Fruit fly (Drosophila melanogaster): ENCODE data around the gene Tom40.

Tom40 gene

DNA sequence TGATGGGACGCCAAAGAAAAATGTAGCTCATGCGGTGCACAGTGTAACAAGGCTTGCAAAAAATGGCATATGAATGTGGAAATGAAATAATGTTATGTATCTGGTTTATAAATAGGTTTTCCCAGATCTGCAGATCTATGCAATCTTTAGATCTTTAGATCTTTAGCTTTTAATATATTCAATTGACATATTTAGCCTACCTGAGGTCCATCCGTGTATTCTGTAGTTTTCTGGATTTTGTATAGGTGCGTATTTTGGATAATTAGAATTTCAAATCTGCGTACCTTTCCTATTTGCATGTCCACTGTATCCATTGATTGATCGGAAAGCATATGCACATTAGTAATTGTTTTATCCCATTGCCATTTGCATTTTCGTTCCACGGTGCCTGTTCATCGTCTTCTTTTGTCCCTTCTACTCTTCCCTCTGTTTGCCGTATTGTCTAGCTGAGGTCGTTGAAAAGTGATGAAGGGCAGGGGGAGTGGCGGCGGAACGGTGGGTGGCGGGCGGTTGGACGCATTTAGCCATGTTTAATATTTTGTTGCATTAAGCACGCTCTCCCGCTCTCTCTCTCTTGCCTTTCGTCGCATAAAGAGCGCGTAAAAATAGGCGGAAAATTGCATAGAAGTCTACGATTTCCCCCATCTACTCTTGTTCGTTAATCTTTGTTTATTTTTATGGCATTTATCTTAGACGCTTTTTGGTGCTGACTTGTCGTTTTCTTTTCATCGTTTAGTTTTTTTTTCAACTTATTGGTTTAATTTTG lies 27.6 kb upstream of the Tom40 start, which contains the start of gene CHES-1-like:
Gene CHES-1-like, minus strand, starts transcription at position 444 of the 766 bp plus-strand sequence.
- peak; percentile 90 for TF ChIP-seq CG17801 (GFP tag; optimal IDR thresholded peaks at IDR 0.05; ENCODE audit: partially characterized antibody)

DNA sequence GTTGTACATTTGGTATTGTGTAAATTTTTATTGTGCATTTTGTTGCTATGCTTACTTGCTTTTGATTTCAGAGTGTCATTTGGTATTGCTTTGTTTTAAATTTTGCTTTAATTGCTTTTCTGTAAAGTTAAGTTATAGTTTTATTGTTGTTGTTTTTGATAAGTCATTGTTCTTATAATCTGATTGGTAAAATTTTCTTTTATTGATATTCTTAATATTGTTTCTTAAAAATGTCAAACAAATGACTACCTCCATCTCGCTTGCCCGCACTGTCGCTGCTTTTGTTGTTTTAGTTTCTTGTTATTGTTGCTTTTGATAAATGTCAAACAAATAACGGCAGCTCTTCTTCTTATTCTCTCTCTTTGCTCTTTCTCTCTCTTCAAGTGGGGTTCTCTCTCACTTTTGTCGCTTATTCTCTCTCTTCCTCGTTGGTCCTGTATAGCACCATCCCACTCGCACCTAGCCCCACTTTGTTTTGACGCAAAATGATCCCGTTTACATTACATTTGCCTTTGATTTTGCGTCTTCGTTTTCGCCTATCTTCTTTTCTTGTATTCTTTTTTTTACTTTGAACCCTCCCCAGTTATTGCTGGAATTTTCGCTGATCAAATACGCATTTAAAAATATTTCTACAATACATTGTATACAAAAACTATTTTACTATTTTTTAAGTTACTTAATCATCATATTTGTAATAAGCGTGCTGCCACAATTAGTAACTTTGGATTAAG lies 26.8 kb upstream of the Tom40 start:
- TF ChIP-seq CG17801 (GFP tag; optimal IDR thresholded peaks at IDR 0.05; ENCODE audit: partially characterized antibody), result no peak

DNA sequence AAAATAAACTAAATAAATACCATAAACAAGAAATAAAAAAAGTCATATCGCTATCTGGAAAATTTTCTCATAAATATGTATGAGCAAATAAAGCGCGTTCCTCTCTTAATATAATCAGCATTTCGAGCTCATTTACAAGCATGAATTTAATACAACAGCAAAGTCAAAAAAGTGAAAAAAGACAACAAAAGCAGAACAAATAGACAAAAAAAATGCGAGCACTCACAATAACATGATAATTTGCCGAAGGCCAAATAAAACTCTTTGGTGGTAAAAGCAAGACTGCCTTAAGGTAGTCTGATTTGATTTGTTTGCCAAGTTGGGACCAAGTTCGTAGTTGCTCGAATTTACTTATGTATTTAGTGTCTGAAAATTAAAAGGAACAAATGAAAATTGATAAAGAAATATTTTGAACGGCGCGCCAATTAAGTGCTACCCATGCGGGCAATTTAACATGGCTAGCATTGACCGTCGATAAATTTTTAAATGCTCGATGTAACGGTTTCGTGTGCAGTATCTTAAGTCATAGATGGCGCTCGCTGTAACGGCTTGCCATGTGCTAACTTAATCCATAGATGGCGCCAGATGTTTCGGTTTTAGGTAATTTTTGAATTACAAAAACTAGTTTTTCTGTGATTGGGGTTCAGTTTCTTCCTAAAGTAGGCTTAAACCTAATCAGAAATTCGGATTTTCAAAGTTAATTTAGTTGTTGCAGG lies 26.1 kb upstream of the Tom40 start:
- TF ChIP-seq CG17801 (GFP tag; optimal IDR thresholded peaks at IDR 0.05; ENCODE audit: partially characterized antibody), result peak; percentile 74

DNA sequence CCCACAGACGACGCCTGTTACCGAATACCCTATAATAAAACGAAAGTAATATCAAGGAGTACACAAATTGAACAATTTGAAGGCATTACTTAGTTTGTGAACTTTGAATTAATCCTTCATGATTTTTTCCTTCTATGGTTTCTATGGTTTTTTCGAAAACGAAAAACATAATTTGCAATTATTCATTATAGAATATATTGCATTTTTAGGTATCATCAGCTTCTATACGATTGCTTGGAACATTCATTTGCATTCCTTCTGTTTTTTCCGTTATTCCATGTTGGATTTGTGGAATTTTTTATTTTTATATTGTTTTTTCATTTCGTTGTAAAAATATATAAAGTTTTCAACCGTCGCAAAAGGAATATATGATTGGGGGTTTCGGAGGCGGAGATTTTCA lies 21.3 kb upstream of the Tom40 start:
- no peak for TF ChIP-seq CG17801 (GFP tag; optimal IDR thresholded peaks at IDR 0.05; ENCODE audit: partially characterized antibody)

- no peak for TF ChIP-seq CG17801 (GFP tag; optimal IDR thresholded peaks at IDR 0.05; ENCODE audit: partially characterized antibody)
Observed at dm6 chrX:7717832-7718231, 18.9 kb upstream of the Tom40 start, which contains the start of gene CG15478. Gene CG15478, minus strand, starts transcription at chrX:7717932.

DNA sequence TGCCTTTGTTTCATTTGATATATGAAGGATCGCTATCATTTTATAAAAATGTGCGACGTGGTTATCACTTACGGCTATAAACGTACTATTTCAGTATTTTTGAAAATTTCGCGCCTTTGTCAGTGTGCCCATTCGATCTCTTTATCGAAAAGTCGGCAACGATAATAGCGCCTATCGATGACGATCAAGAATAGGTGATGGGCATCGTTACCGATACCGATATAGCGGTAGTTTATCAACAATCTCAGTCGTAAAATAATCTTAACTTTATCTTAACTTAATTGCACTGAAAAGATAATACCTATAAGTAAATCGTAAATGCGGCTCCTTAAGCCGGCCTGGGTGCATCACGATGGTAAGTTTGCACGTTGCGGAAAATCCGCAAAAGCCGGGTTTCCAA lies 14.8 kb upstream of the Tom40 start, which contains the start of gene Hira:
Gene Hira, plus strand, starts transcription at position 215 of the 400 bp plus-strand sequence.
- TF ChIP-seq CG17801 (GFP tag; optimal IDR thresholded peaks at IDR 0.05; ENCODE audit: partially characterized antibody), result peak; percentile 62

dm6 chrX:7728251-7729164 lies 8.2 kb upstream of the Tom40 start, which contains the start of the genes NELF-B and CG12155:
Gene NELF-B, minus strand, starts transcription at chrX:7728361.
Gene CG12155, plus strand, starts transcription at chrX:7728755.
- TF ChIP-seq CG17801 (GFP tag; optimal IDR thresholded peaks at IDR 0.05; ENCODE audit: partially characterized antibody), result no peak

DNA sequence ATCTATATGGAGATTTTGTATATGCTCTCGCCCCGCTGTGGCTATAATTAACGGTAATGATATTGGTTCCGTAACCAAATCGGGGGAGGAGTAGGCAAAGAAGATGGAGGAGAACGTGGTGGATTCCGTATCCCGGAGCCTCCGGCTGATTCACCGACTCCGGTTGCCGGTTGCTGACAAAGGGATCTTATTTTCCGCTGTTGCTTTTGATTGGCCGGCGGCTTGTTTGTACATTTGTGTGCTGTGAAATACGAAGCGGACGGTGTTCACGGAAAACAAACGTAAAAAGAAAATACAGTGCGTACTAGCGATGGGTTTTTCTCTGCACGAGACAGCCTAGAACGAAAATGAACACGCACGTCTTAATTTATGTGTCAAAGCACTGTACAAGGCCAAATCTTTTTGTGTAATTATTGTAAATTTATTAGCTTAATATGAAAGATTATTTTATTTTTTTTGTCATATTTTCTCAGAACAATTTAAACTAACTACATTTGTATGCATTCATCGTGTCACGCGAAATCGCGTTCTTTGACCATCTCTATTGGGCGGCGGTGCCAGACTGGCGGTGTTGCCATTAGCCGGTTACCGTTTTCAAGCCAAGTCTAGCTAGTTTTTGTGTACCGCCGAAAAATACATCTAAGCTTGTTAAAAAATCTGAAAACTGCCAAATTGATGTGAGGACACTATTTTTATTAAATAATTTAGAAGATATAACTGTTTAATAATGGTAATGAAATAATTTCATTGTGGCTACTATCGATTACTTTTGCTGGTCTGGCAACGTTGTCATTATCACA lies 2.4 kb upstream of the Tom40 start, which contains the start of the genes Pdp and Rab39:
Gene Pdp, minus strand, starts transcription at position 521 of the 800 bp plus-strand sequence.
Gene Rab39, plus strand, starts transcription at position 793 of the 800 bp plus-strand sequence.
- TF ChIP-seq CG17801 (GFP tag; optimal IDR thresholded peaks at IDR 0.05; ENCODE audit: partially characterized antibody), result peak; percentile 89

DNA sequence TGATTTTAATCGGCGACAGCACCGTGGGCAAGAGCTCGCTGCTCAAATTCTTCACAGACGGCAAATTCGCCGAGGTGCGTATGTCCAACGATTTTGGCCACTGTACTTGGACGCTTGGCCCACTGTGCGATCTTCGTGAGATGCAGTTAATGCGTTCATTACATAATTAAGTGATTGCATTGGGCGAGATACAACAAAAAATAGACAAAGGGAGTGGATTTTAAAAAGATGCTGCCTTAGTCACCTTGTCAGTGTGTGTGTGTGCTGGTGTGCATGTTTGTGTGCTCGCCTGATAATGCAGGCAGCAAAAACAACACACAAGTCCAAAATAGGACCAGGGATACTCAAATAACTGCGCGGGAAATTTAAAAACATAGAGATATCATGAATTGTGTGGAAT lies 1.4 kb upstream of the Tom40 start:
- TF ChIP-seq CG17801 (GFP tag; optimal IDR thresholded peaks at IDR 0.05; ENCODE audit: partially characterized antibody), result no peak

DNA sequence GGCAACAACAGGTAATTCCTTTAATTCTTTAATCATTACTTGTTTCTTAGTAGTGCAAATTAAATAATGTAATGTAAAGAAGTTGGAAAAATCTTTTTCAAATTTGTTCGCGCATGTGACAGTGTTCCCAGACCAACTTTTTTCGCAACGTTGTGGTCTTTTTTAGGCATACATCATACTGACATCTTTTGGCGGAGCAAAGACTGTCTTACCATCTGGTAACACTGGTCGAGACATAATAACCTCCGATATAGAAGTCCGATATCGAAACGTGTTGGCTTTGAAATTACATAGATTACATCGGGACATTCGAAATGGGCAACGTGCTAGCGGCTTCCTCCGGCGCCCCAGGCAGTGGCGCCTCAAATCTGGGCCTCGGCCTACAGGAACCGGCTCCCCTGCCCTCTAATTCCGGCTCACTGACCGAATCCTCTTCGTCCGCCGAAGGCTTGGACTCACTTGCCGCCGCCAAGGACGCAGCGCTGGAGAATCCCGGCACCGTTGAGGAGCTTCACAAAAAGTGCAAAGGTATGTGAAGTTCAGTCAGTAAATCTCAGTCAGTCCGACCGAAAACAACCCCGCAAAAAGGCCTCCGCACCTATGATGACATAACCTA lies 571 bp downstream of the Tom40 start:
- no peak for TF ChIP-seq CG17801 (GFP tag; optimal IDR thresholded peaks at IDR 0.05; ENCODE audit: partially characterized antibody)

DNA sequence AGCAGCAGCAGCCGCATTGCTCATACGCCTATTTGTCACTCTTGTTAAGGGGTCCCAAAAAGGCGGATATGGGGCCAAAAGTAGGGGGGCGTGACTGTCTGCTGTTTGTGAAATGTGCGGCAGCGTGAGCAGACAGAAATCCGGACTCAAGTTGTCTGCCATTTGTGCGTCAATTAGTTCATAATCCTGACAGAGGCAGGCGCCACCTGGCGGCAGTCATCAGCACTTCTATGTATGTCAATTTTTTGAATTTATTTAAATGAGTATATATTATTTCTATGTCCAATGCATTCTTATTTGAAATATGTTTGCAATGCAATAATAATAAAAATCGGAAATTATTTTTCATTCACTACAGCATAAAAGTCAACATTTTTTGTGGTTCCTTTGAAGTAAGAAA lies 7.3 kb downstream of the Tom40 start:
- no peak for TF ChIP-seq CG17801 (GFP tag; optimal IDR thresholded peaks at IDR 0.05; ENCODE audit: partially characterized antibody)

DNA sequence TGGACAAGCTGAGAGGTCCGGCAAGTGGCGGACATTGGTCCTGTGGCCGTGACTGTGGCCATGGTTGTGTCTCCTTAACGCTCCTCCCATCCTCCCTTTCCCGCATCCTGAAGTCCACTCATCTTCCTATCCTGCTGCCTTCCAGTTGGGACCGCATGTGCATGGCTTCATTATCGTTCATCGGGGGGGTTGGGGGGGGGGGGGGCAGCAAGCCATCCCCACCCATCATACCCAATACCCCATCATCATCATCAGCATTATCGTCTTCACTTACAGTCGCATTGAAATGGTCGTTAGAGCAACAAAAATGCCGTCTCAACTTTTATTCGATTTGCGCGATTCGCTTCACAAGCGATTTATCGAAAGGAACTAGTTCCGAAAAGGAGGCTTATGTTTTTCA lies 9.6 kb downstream of the Tom40 start:
- TF ChIP-seq CG17801 (GFP tag; optimal IDR thresholded peaks at IDR 0.05; ENCODE audit: partially characterized antibody), result no peak

DNA sequence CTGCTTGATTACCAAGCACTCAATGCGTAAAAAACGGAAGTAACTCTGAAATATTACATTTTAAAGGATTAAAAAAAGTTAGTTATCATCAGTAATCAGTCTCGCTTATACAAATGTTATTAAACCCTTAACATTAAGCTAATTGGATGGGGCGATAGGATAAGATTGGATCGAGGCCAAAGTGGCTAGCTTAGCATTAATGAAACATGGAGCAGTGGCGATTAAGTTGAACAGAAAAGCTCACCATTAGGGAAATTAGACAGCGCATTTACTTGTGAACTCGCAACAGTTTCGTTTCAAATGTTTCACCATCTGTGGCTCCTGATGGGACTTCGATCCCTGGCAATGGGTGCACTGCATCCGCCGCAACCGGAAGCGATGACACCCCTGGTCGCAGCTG lies 28.0 kb downstream of the Tom40 start, which contains the start of gene Ir7a:
Gene Ir7a, plus strand, starts transcription at position 301 of the 400 bp plus-strand sequence.
- TF ChIP-seq CG17801 (GFP tag; optimal IDR thresholded peaks at IDR 0.05; ENCODE audit: partially characterized antibody), result no peak
